Fruit fly (Drosophila melanogaster) whole organism, embryonic: ENCODE data around the gene CG33796.

Source experiments
- ATbp ChIP-seq: fragments of 200-800 bp; sonication (Bioruptor generic); optimal IDR thresholded peaks from 2 replicates; lab custom pipeline; 2017; ENCODE audit warnings: missing biosample characterization, mild to moderate bottlenecking, missing genetic modification characterization, missing genetic modification reagents
- B-H2 ChIP-seq: fragments of 200-800 bp; sonication (Bioruptor generic); optimal IDR thresholded peaks from 2 replicates; lab custom pipeline; 2018; ENCODE audit warnings: missing biosample characterization, mild to moderate bottlenecking, missing genetic modification characterization
- CG10274 ChIP-seq: fragments of 200-800 bp; sonication (Bioruptor generic); optimal IDR thresholded peaks from 3 replicates; lab custom pipeline; 2017; ENCODE audit warnings: missing biosample characterization, mild to moderate bottlenecking, missing genetic modification characterization
- CG11085 ChIP-seq: fragments of 200-800 bp; sonication (Bioruptor generic); IDR thresholded peaks from 2 replicates; pipeline ENCODE4 v1.3.6; 2022; ENCODE audit warnings: missing biosample characterization, missing genetic modification characterization
- CG11247 ChIP-seq: fragments of 200-800 bp; sonication (Bioruptor generic); IDR thresholded peaks from 2 replicates; pipeline ENCODE4 v1.3.6; 2022; ENCODE audit warnings: missing biosample characterization, missing genetic modification characterization
- CG12071 ChIP-seq: fragments of 200-800 bp; sonication (Bioruptor generic); optimal IDR thresholded peaks from 3 replicates; lab custom pipeline; 2018; ENCODE audit warnings: missing biosample characterization, mild to moderate bottlenecking, missing genetic modification characterization
- CG12104 ChIP-seq: fragments of 200-800 bp; sonication (Bioruptor generic); optimal IDR thresholded peaks from 3 replicates; lab custom pipeline; 2016; ENCODE audit warnings: missing biosample characterization, missing genetic modification characterization
- CG12155 ChIP-seq: fragments of 200-800 bp; sonication (Bioruptor generic); optimal IDR thresholded peaks from 3 replicates; lab custom pipeline; 2016; ENCODE audit warnings: missing biosample characterization, missing genetic modification characterization
- CG12236 ChIP-seq: fragments of 200-800 bp; sonication (Bioruptor generic); optimal IDR thresholded peaks from 2 replicates; lab custom pipeline; 2016; ENCODE audit warnings: missing biosample characterization, missing genetic modification characterization
- CG15011 ChIP-seq: fragments of 200-800 bp; sonication (Bioruptor generic); optimal IDR thresholded peaks from 3 replicates; lab custom pipeline; 2018; ENCODE audit warnings: missing biosample characterization, mild to moderate bottlenecking, missing genetic modification characterization
- CG15601 ChIP-seq: fragments of 200-800 bp; sonication (Bioruptor generic); optimal IDR thresholded peaks from 3 replicates; lab custom pipeline; 2019; ENCODE audit warnings: missing biosample characterization, mild to moderate bottlenecking, missing genetic modification characterization, moderate library complexity
- CG16779 ChIP-seq: fragments of 200-800 bp; sonication (Bioruptor generic); IDR thresholded peaks from 2 replicates; pipeline ENCODE4 v1.3.6; 2022; ENCODE audit warnings: missing biosample characterization, missing genetic modification characterization
- CG17912 ChIP-seq: fragments of 200-800 bp; sonication (Bioruptor generic); optimal IDR thresholded peaks from 2 replicates; lab custom pipeline; 2018; ENCODE audit warnings: missing biosample characterization, mild to moderate bottlenecking, missing genetic modification characterization
- CG18619 ChIP-seq: fragments of 200-800 bp; sonication (Bioruptor generic); optimal IDR thresholded peaks from 3 replicates; lab custom pipeline; 2017; ENCODE audit warnings: missing biosample characterization, mild to moderate bottlenecking, missing genetic modification characterization
- CG2712 ChIP-seq: fragments of 200-800 bp; optimal IDR thresholded peaks from 3 replicates; lab custom pipeline; 2019; ENCODE audit warnings: missing biosample characterization, mild to moderate bottlenecking, missing genetic modification characterization, moderate library complexity
- CG30403 ChIP-seq: fragments of 200-800 bp; sonication (Bioruptor generic); optimal IDR thresholded peaks from 3 replicates; lab custom pipeline; 2016; ENCODE audit warnings: missing biosample characterization, missing genetic modification characterization
- CG3407 ChIP-seq: fragments of 200-800 bp; sonication (Bioruptor generic); optimal IDR thresholded peaks from 2 replicates; lab custom pipeline; 2018; ENCODE audit warnings: missing biosample characterization, mild to moderate bottlenecking, missing genetic modification characterization
- CG34224 ChIP-seq: fragments of 200-800 bp; sonication (Bioruptor generic); IDR thresholded peaks from 3 replicates; pipeline ENCODE4 v1.3.6; 2022; ENCODE audit warnings: missing biosample characterization, missing genetic modification characterization; ENCODE audit not compliant: partially characterized antibody
- CG3838 ChIP-seq: fragments of 200-800 bp; sonication (Bioruptor generic); optimal IDR thresholded peaks from 3 replicates; lab custom pipeline; 2016; ENCODE audit warnings: missing biosample characterization, missing genetic modification characterization
- CG4404 ChIP-seq: fragments of 200-800 bp; sonication (Bioruptor generic); IDR thresholded peaks from 2 replicates; pipeline ENCODE4 v1.3.6; 2022; ENCODE audit warnings: missing biosample characterization, missing genetic modification characterization
- CG5180 ChIP-seq: fragments of 200-800 bp; sonication (Bioruptor generic); optimal IDR thresholded peaks from 3 replicates; lab custom pipeline; 2017; ENCODE audit warnings: missing biosample characterization, missing genetic modification characterization, mild to moderate bottlenecking, moderate library complexity, missing genetic modification reagents
- CG5953 ChIP-seq: fragments of 200-800 bp; sonication (Bioruptor generic); IDR thresholded peaks from 2 replicates; pipeline ENCODE4 v1.3.6; 2022; ENCODE audit warnings: missing biosample characterization, missing genetic modification characterization
- CG6654 ChIP-seq: fragments of 200-800 bp; sonication (Bioruptor generic); optimal IDR thresholded peaks from 2 replicates; lab custom pipeline; 2017; ENCODE audit warnings: missing biosample characterization, mild to moderate bottlenecking, missing genetic modification characterization
- CG8290 ChIP-seq, 3 experiments: fragments of 200-800 bp; sonication (Bioruptor generic); optimal IDR thresholded peaks; 2 replicates each; lab custom pipeline; 2016 to 2019; ENCODE audit warnings: missing biosample characterization in 3 of 3, missing genetic modification characterization in 3 of 3, mild to moderate bottlenecking in 2 of 3, moderate library complexity in 1 of 3
- CG8359 ChIP-seq: fragments of 200-800 bp; sonication (Bioruptor generic); optimal IDR thresholded peaks from 2 replicates; lab custom pipeline; 2017; ENCODE audit warnings: missing biosample characterization, mild to moderate bottlenecking, missing genetic modification characterization, borderline replicate concordance
- CrebB ChIP-seq: fragments of 200-800 bp; sonication (Bioruptor generic); optimal IDR thresholded peaks from 3 replicates; lab custom pipeline; 2018; ENCODE audit warnings: missing biosample characterization, mild to moderate bottlenecking, missing genetic modification characterization
- Fer2 ChIP-seq: fragments of 200-800 bp; sonication (Bioruptor generic); optimal IDR thresholded peaks from 2 replicates; lab custom pipeline; 2018; ENCODE audit warnings: missing biosample characterization, mild to moderate bottlenecking, missing genetic modification characterization, moderate library complexity
- Hr39 ChIP-seq: fragments of >200 bp; optimal IDR thresholded peaks from 2 replicates; lab custom pipeline; 2017
- MBD-R2 ChIP-seq: fragments of 200-800 bp; sonication (Bioruptor generic); IDR thresholded peaks from 2 replicates; pipeline ENCODE4 v1.3.6; 2022; ENCODE audit warnings: missing biosample characterization, missing genetic modification characterization
- Ravus ChIP-seq: fragments of 200-800 bp; sonication (Bioruptor generic); IDR thresholded peaks from 2 replicates; pipeline ENCODE4 v1.3.6; 2022; ENCODE audit warnings: missing biosample characterization, missing genetic modification characterization
- Sin3A ChIP-seq: fragments of >200 bp; optimal IDR thresholded peaks from 2 replicates; lab custom pipeline; 2018
- Vsx1 ChIP-seq: fragments of 200-800 bp; sonication (Bioruptor generic); optimal IDR thresholded peaks from 2 replicates; lab custom pipeline; 2017; ENCODE audit warnings: missing biosample characterization, mild to moderate bottlenecking, missing genetic modification characterization, missing genetic modification reagents
- bab2 ChIP-seq: fragments of 200-800 bp; sonication (Bioruptor generic); optimal IDR thresholded peaks from 2 replicates; lab custom pipeline; 2016; ENCODE audit warnings: missing biosample characterization, missing genetic modification characterization
- btn ChIP-seq: fragments of 200-800 bp; sonication (Bioruptor generic); optimal IDR thresholded peaks from 2 replicates; lab custom pipeline; 2016; ENCODE audit warnings: missing biosample characterization, missing genetic modification characterization
- caup ChIP-seq: fragments of 200-800 bp; sonication (Bioruptor generic); optimal IDR thresholded peaks from 3 replicates; lab custom pipeline; 2017; ENCODE audit warnings: missing biosample characterization, mild to moderate bottlenecking, missing genetic modification characterization, moderate library complexity; ENCODE audit not compliant: severe bottlenecking
- chinmo ChIP-seq: fragments of 200-800 bp; sonication (Bioruptor generic); IDR thresholded peaks from 4 replicates; pipeline ENCODE4 v1.3.6; 2022; ENCODE audit warnings: missing biosample characterization, missing genetic modification characterization; ENCODE audit not compliant: partially characterized antibody
- corto ChIP-seq: fragments of 200-800 bp; sonication (Bioruptor generic); optimal IDR thresholded peaks from 2 replicates; lab custom pipeline; 2016; ENCODE audit warnings: missing biosample characterization, mild to moderate bottlenecking, missing genetic modification characterization, moderate library complexity
- eve ChIP-seq, 2 experiments: fragments of >200 bp; optimal IDR thresholded peaks; 2 replicates each; lab custom pipeline; 2017; ENCODE audit warnings: missing biosample characterization in 2 of 2, missing genetic modification characterization in 2 of 2
- eyg ChIP-seq: fragments of 200-800 bp; sonication (Bioruptor generic); optimal IDR thresholded peaks from 3 replicates; lab custom pipeline; 2016; ENCODE audit warnings: missing biosample characterization, missing genetic modification characterization
- gro ChIP-seq: fragments of 200-800 bp; sonication (Bioruptor generic); optimal IDR thresholded peaks from 2 replicates; lab custom pipeline; 2016; ENCODE audit warnings: missing biosample characterization, missing genetic modification characterization
- insv ChIP-seq, 2 experiments: fragments of 200-800 bp; sonication (Bioruptor generic); optimal IDR thresholded peaks; 3 replicates each; lab custom pipeline; 2016 to 2018; ENCODE audit warnings: missing biosample characterization in 2 of 2, missing genetic modification characterization in 2 of 2
- jumu ChIP-seq: fragments of 200-800 bp; sonication (Bioruptor generic); optimal IDR thresholded peaks from 3 replicates; lab custom pipeline; 2016; ENCODE audit warnings: missing biosample characterization, missing genetic modification characterization
- kay ChIP-seq: fragments of 200-800 bp; sonication (Bioruptor generic); optimal IDR thresholded peaks from 2 replicates; lab custom pipeline; 2016; ENCODE audit warnings: missing biosample characterization, missing genetic modification characterization
- lbe ChIP-seq: fragments of 200-800 bp; sonication (Bioruptor generic); optimal IDR thresholded peaks from 2 replicates; lab custom pipeline; 2016; ENCODE audit warnings: missing biosample characterization, mild to moderate bottlenecking, missing genetic modification characterization
- lilli ChIP-seq: fragments of 200-800 bp; sonication (Bioruptor generic); optimal IDR thresholded peaks from 3 replicates; lab custom pipeline; 2016; ENCODE audit warnings: missing biosample characterization, missing genetic modification characterization
- org-1 ChIP-seq: fragments of 200-800 bp; sonication (Bioruptor generic); optimal IDR thresholded peaks from 2 replicates; lab custom pipeline; 2017; ENCODE audit warnings: missing biosample characterization, missing genetic modification characterization
- ranshi ChIP-seq: fragments of 200-800 bp; sonication (Bioruptor generic); IDR thresholded peaks from 2 replicates; pipeline ENCODE4 v1.3.6; 2022; ENCODE audit warnings: missing biosample characterization, missing genetic modification characterization
- run ChIP-seq: fragments of 200-800 bp; sonication (Bioruptor generic); optimal IDR thresholded peaks from 3 replicates; lab custom pipeline; 2018; ENCODE audit warnings: missing biosample characterization, mild to moderate bottlenecking, missing genetic modification characterization
- tio ChIP-seq: fragments of 200-800 bp; sonication (Bioruptor generic); optimal IDR thresholded peaks from 2 replicates; lab custom pipeline; 2017; ENCODE audit warnings: missing biosample characterization, missing genetic modification characterization, inconsistent platforms
- tna ChIP-seq: fragments of 200-800 bp; sonication (Bioruptor generic); IDR thresholded peaks from 2 replicates; pipeline ENCODE4 v1.3.6; 2022; ENCODE audit warnings: missing biosample characterization, missing genetic modification characterization; ENCODE audit not compliant: partially characterized antibody
- wdn ChIP-seq: fragments of 200-800 bp; sonication (Bioruptor generic); IDR thresholded peaks from 2 replicates; pipeline ENCODE4 v1.3.6; 2022; ENCODE audit warnings: missing biosample characterization, missing genetic modification characterization

The CG33796 gene

DNA sequence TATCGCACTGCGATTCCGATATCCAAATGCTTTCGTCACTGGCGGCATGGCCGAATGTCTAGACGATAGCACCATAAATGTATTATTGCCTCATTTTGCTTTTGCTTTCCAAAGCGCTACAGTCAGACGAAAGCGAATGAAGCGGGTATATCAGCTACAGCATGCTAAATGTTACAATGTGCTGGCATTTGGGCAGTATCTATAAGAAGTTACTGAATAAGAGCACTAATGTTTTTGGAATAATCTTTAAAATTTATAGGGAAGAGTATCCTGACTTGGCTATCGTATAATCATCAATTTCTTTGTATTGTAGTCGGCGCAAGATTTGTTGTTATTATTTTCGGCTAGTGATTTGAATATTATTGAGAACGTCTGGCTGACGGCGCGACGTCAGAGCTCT is 33.3 kb upstream of the CG33796 start (continued):
- no peak for TF ChIP-seq Hr39 (lab: Kevin White, UChicago)
- TF ChIP-seq insv (GFP tag; optimal IDR thresholded peaks at IDR 0.05; lab: Kevin White, UChicago) = no peak
- peak; percentile 72 for TF ChIP-seq ATbp (GFP tag; lab: Kevin White, UChicago)
- no peak for TF ChIP-seq CG8290 (GFP tag; optimal IDR thresholded peaks at IDR 0.05; lab: Kevin White, UChicago)
- TF ChIP-seq CG8290 (tag; optimal IDR thresholded peaks at IDR 0.05; lab: Kevin White, UChicago) = peak in 1 of 2 experiments; percentile 94
- peak; percentile 83 for TF ChIP-seq CG11085 (GFP tag; lab: Robert Waterston, UW)
- peak; percentile 52 for TF ChIP-seq tio (GFP tag; lab: Kevin White, UChicago)
- no peak for TF ChIP-seq tna
- peak; percentile 84 for TF ChIP-seq CG5953
- peak; percentile 75 for TF ChIP-seq kay (GFP tag; lab: Kevin White, UChicago)
- no peak; the same call in 1 of the 2 replicates for TF ChIP-seq CG11247 (GFP tag; lab: Robert Waterston, UW)
- TF ChIP-seq Ravus (GFP tag; lab: Robert Waterston, UW) = peak; percentile 67
- peak; percentile 88 for TF ChIP-seq caup (GFP tag; lab: Kevin White, UChicago)
- no peak for TF ChIP-seq CG34224
- TF ChIP-seq gro (GFP tag; lab: Kevin White, UChicago) = peak; percentile 91
- TF ChIP-seq corto (GFP tag; lab: Kevin White, UChicago) = peak; percentile 30
- peak; percentile 7 for TF ChIP-seq CG8359
- TF ChIP-seq CG12236 = no peak
- peak; percentile 68 for TF ChIP-seq org-1 (GFP tag; lab: Kevin White, UChicago)
- TF ChIP-seq CG3838 = no peak
- TF ChIP-seq CG12071 = peak; percentile 82
- TF ChIP-seq run = peak; percentile 16
- TF ChIP-seq CG3407 = peak; percentile 41
- peak in 1 of 2 experiments; percentile 35 for TF ChIP-seq eve (GFP tag; optimal IDR thresholded peaks at IDR 0.05; lab: Kevin White, UChicago)
- TF ChIP-seq jumu (GFP tag; lab: Kevin White, UChicago) = peak; percentile 82
- TF ChIP-seq lilli (GFP tag; lab: Kevin White, UChicago) = peak; percentile 86
- peak; percentile 46 for TF ChIP-seq CG12104
- TF ChIP-seq CG17912 (GFP tag; lab: Kevin White, UChicago) = no peak
- peak; percentile 53 for TF ChIP-seq Fer2 (tag; lab: Kevin White, UChicago)
- peak; percentile 53 for TF ChIP-seq CG4404 (GFP tag; lab: Robert Waterston, UW)
- TF ChIP-seq CG30403 = peak; percentile 76
- TF ChIP-seq CG18619 = peak; percentile 58
- TF ChIP-seq CG2712 (tag; lab: Kevin White, UChicago) = peak; percentile 72
- TF ChIP-seq btn (GFP tag; lab: Kevin White, UChicago) = peak; percentile 42
- TF ChIP-seq Sin3A = no peak
- TF ChIP-seq wdn (GFP tag; lab: Robert Waterston, UW) = peak; percentile 81
- peak; percentile 76; the same call in 1 of the 2 replicates for TF ChIP-seq MBD-R2
- TF ChIP-seq chinmo (GFP tag; lab: Robert Waterston, UW) = no peak
- peak; percentile 29 for TF ChIP-seq Vsx1 (GFP tag; lab: Kevin White, UChicago)
- peak; percentile 87 for TF ChIP-seq CG16779 (GFP tag; lab: Robert Waterston, UW)
- TF ChIP-seq CG10274 (GFP tag; lab: Kevin White, UChicago) = peak; percentile 70
- TF ChIP-seq CG5180 (GFP tag; lab: Kevin White, UChicago) = peak; percentile 16
- peak; percentile 73 for TF ChIP-seq eyg (GFP tag; lab: Kevin White, UChicago)
- peak; percentile 74 for TF ChIP-seq bab2 (GFP tag; lab: Kevin White, UChicago)
- TF ChIP-seq CG6654 (GFP tag; lab: Kevin White, UChicago) = peak; percentile 50
- TF ChIP-seq ranshi = peak; percentile 89
- TF ChIP-seq CrebB (tag; lab: Kevin White, UChicago) = peak; percentile 56
- TF ChIP-seq CG15601 (tag; lab: Kevin White, UChicago) = no peak
- TF ChIP-seq B-H2 (GFP tag; lab: Kevin White, UChicago) = no peak
- TF ChIP-seq lbe = peak; percentile 77
- TF ChIP-seq CG12155 = peak; percentile 66
- TF ChIP-seq CG15011 (GFP tag; lab: Kevin White, UChicago) = peak; percentile 69
